Worm (Caenorhabditis elegans): Measurements from ENCODE around the gene T07F12.2.

DNA sequence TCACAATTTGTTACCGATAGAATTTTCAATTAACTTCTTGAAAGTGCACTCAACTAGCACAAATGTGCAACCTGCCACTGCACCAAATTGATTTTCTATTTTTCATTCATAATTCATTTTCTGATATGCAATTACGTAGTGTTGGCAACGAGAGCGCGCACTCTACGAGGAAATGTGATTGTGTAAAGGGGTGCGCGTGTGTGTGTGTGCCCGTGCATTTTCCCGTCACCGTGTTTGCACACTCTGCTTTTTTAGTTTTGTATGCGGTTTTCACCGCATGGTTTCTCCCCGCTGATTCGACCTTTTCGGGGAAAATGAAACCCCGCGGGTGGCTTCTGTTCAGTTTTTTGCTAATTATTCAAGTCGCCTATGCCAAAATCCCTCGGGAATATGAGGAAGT, at the start of gene T07F12.2:
- TF ChIP-seq nhr-77 (tag; optimal IDR thresholded peaks at IDR 0.05) (no peak), snpc-4 (tag; optimal IDR thresholded peaks at IDR 0.05) (no peak)
